Fruit fly (Drosophila melanogaster): Measurements from ENCODE around the gene Cow.

DNA sequence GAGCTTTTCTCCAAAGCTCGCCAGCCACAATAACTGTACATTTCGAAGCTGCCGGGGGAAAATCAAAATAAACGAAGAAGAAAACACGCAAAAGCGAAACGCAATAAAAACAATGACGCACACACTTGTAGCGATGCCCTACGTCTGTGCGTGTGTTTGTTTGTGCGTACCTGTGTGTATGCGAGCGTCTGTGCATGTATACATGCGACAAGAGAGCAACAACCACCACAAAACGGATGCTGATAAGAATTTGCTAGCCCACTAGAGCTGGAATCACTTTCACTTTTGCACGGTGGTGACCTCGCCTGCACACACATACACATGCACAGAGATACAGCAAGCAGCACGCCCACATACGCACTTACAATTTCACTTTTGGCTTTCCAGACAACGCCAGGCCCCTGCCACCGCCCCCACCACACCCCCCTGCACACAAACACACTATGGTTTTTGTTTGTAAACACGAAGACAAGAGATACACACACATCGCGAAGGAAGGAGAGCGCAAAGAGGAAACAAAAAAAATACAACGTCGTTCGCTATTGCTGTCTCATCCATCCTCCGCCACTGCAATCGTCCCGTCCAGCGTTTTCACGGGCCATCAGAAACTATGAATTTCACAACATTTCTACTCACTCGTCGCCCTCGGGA, 44.5 kb upstream of the Cow start:
- TF ChIP-seq achi (GFP tag; optimal IDR thresholded peaks at IDR 0.05) (peak; percentile 7), Gug (GFP tag; IDR thresholded peaks at IDR 0.05) (0 out of 2 replicates have a peak, but pooled peaks have one; percentile 24), CG10669 (GFP tag; optimal IDR thresholded peaks at IDR 0.05) (no peak), net (GFP tag; optimal IDR thresholded peaks at IDR 0.05) (no peak), CG32006 (GFP tag; optimal IDR thresholded peaks at IDR 0.05) (peak; percentile 29), CG6163 (GFP tag; IDR thresholded peaks at IDR 0.05) (peak; percentile 67), CG31627 (GFP tag; optimal IDR thresholded peaks at IDR 0.05) (no peak)

All from whole organism, prepupa.